Worm (Caenorhabditis elegans) whole organism, L2 larva: ENCODE data around the gene kqt-1.

Experiments used
- F13H6.1 ChIP-seq: sonication (generic microtip); optimal IDR thresholded peaks from 2 replicates; lab custom pipeline; 2016; ENCODE audit warnings: missing genetic modification characterization, missing compliant biosample characterization
- R02D3.7 ChIP-seq: fragments of 150-350 bp; optimal IDR thresholded peaks from 2 replicates; lab custom pipeline; 2014; ENCODE audit warnings: missing biosample characterization, missing genetic modification characterization
- Y55F3AM.14 ChIP-seq: fragments of 200-800 bp; sonication (Bioruptor generic); optimal IDR thresholded peaks from 2 replicates; lab custom pipeline; 2018; ENCODE audit warnings: mild to moderate bottlenecking, missing genetic modification characterization, missing compliant biosample characterization
- alr-1 ChIP-seq: fragments of 150-350 bp; optimal IDR thresholded peaks from 2 replicates; lab custom pipeline; 2014; ENCODE audit warnings: missing biosample characterization, missing genetic modification characterization
- aly-2 ChIP-seq: fragments of 150-350 bp; optimal IDR thresholded peaks from 2 replicates; lab custom pipeline; 2014; ENCODE audit warnings: missing biosample characterization, missing genetic modification characterization
- blmp-1 ChIP-seq: sonication (generic microtip); optimal IDR thresholded peaks from 2 replicates; lab custom pipeline; 2017; ENCODE audit warnings: missing genetic modification characterization, mild to moderate bottlenecking, missing compliant biosample characterization, antibody characterized with exemption, moderate library complexity; ENCODE audit not compliant: insufficient read depth
- ceh-16 ChIP-seq: fragments of 150-350 bp; optimal IDR thresholded peaks from 2 replicates; lab custom pipeline; 2014; ENCODE audit warnings: missing biosample characterization, missing genetic modification characterization
- ceh-82 ChIP-seq: fragments of 150-350 bp; optimal IDR thresholded peaks from 2 replicates; lab custom pipeline; 2014; ENCODE audit warnings: missing biosample characterization, missing genetic modification characterization
- crh-2 ChIP-seq: sonication (generic microtip); optimal IDR thresholded peaks from 2 replicates; lab custom pipeline; 2017; ENCODE audit warnings: missing biosample characterization, missing genetic modification characterization
- dmd-4 ChIP-seq: sonication (generic microtip); optimal IDR thresholded peaks from 2 replicates; lab custom pipeline; 2017; ENCODE audit warnings: missing biosample characterization, missing genetic modification characterization
- egl-27 ChIP-seq: sonication (generic microtip); optimal IDR thresholded peaks from 3 replicates; lab custom pipeline; 2017; ENCODE audit warnings: missing biosample characterization, missing genetic modification reagents, missing genetic modification characterization
- elt-1 ChIP-seq: fragments of 150-350 bp; optimal IDR thresholded peaks from 2 replicates; lab custom pipeline; 2014; ENCODE audit warnings: missing biosample characterization, missing genetic modification characterization
- elt-3 ChIP-seq: sonication (generic microtip); optimal IDR thresholded peaks from 2 replicates; lab custom pipeline; 2017; ENCODE audit warnings: missing biosample characterization, missing genetic modification characterization
- fos-1 ChIP-seq: fragments of 150-350 bp; optimal IDR thresholded peaks from 2 replicates; lab custom pipeline; 2014; ENCODE audit warnings: missing biosample characterization, missing genetic modification characterization
- gmeb-1 ChIP-seq: fragments of 150-350 bp; optimal IDR thresholded peaks from 2 replicates; lab custom pipeline; 2014; ENCODE audit warnings: missing biosample characterization, missing genetic modification characterization
- lin-11 ChIP-seq: fragments of 150-350 bp; sonication (generic microtip); optimal IDR thresholded peaks from 2 replicates; lab custom pipeline; 2014; ENCODE audit warnings: missing biosample characterization, missing genetic modification characterization, inconsistent platforms, mixed read lengths
- lin-13 ChIP-seq: fragments of 150-350 bp; optimal IDR thresholded peaks from 2 replicates; lab custom pipeline; 2014; ENCODE audit warnings: missing biosample characterization, missing genetic modification reagents, missing genetic modification characterization
- lin-39 ChIP-seq: fragments of 150-350 bp; optimal IDR thresholded peaks from 2 replicates; lab custom pipeline; 2014; ENCODE audit warnings: missing biosample characterization, missing genetic modification reagents, missing genetic modification characterization
- lsy-2 ChIP-seq, 2 experiments: fragments of 150-350 bp in 1 of 2; sonication (generic microtip) in 1 of 2; optimal IDR thresholded peaks; 2 replicates each; lab custom pipeline; 2014 to 2017; ENCODE audit warnings: missing biosample characterization in 2 of 2, missing genetic modification characterization in 2 of 2
- mab-5 ChIP-seq: fragments of 150-350 bp; optimal IDR thresholded peaks from 2 replicates; lab custom pipeline; 2014; ENCODE audit warnings: missing biosample characterization, missing genetic modification characterization
- mdl-1 ChIP-seq, 2 experiments: fragments of 150-350 bp in 1 of 2; sonication (generic microtip) in 1 of 2; optimal IDR thresholded peaks; 2 replicates each; lab custom pipeline; 2017; ENCODE audit warnings: missing biosample characterization in 2 of 2, missing genetic modification characterization in 2 of 2
- nhr-12 ChIP-seq: fragments of 150-350 bp; optimal IDR thresholded peaks from 2 replicates; lab custom pipeline; 2014; ENCODE audit warnings: missing biosample characterization, missing genetic modification characterization
- nhr-21 ChIP-seq: fragments of 150-350 bp; optimal IDR thresholded peaks from 2 replicates; lab custom pipeline; 2014; ENCODE audit warnings: missing biosample characterization, missing genetic modification characterization
- nhr-23 ChIP-seq: fragments of 150-350 bp; optimal IDR thresholded peaks from 2 replicates; lab custom pipeline; 2014; ENCODE audit warnings: missing biosample characterization, missing genetic modification reagents, missing genetic modification characterization
- nhr-237 ChIP-seq: fragments of 150-350 bp; optimal IDR thresholded peaks from 2 replicates; lab custom pipeline; 2014; ENCODE audit warnings: missing biosample characterization, missing genetic modification characterization
- nhr-25 ChIP-seq: fragments of 150-350 bp; sonication (generic microtip); optimal IDR thresholded peaks from 3 replicates; lab custom pipeline; 2014; ENCODE audit warnings: missing biosample characterization, missing genetic modification characterization
- nhr-6 ChIP-seq: fragments of 150-350 bp; optimal IDR thresholded peaks from 2 replicates; lab custom pipeline; 2014; ENCODE audit warnings: missing biosample characterization, missing genetic modification characterization
- peb-1 ChIP-seq: fragments of 150-350 bp; optimal IDR thresholded peaks from 2 replicates; lab custom pipeline; 2014; ENCODE audit warnings: missing biosample characterization, missing genetic modification characterization
- sem-4 ChIP-seq: fragments of 150-350 bp; optimal IDR thresholded peaks from 2 replicates; lab custom pipeline; 2014; ENCODE audit warnings: missing biosample characterization, missing genetic modification reagents, missing genetic modification characterization
- skn-1 ChIP-seq: sonication (generic microtip); optimal IDR thresholded peaks from 2 replicates; lab custom pipeline; 2017; ENCODE audit warnings: missing biosample characterization, missing genetic modification characterization
- sma-3 ChIP-seq: sonication (generic microtip); optimal IDR thresholded peaks from 2 replicates; lab custom pipeline; 2016; ENCODE audit warnings: missing genetic modification reagents, missing genetic modification characterization, missing compliant biosample characterization
- sma-9 ChIP-seq, 2 experiments: fragments of 150-350 bp in 1 of 2; sonication (generic microtip) in 1 of 2; optimal IDR thresholded peaks; 2 replicates each; lab custom pipeline; 2014 to 2016; ENCODE audit warnings: missing genetic modification characterization in 2 of 2, mild to moderate bottlenecking in 1 of 2, missing biosample characterization in 1 of 2, missing compliant biosample characterization in 1 of 2, missing genetic modification reagents in 1 of 2, moderate library complexity in 1 of 2
- snpc-4 ChIP-seq: fragments of 150-350 bp; optimal IDR thresholded peaks from 2 replicates; lab custom pipeline; 2014; ENCODE audit warnings: missing biosample characterization, missing genetic modification characterization
- unc-39 ChIP-seq: fragments of 150-350 bp; optimal IDR thresholded peaks from 2 replicates; lab custom pipeline; 2014; ENCODE audit warnings: missing biosample characterization, missing genetic modification characterization
- unc-55 ChIP-seq: fragments of 150-350 bp; sonication (generic microtip); optimal IDR thresholded peaks from 3 replicates; lab custom pipeline; 2014; ENCODE audit warnings: missing biosample characterization, missing genetic modification reagents, missing genetic modification characterization
- unc-62 ChIP-seq: fragments of 150-350 bp; optimal IDR thresholded peaks from 2 replicates; lab custom pipeline; 2014; ENCODE audit warnings: missing biosample characterization, missing genetic modification reagents, missing genetic modification characterization
- zag-1 ChIP-seq: fragments of 150-350 bp; optimal IDR thresholded peaks from 2 replicates; lab custom pipeline; 2014; ENCODE audit warnings: missing biosample characterization, missing genetic modification characterization
- ztf-1 ChIP-seq: fragments of 200-800 bp; sonication (Bioruptor generic); conservative IDR thresholded peaks from 2 replicates; pipeline ENCODE4 v1.3.6; 2022; ENCODE audit warnings: missing genetic modification characterization, missing compliant biosample characterization
- ztf-4 ChIP-seq: fragments of 150-350 bp; optimal IDR thresholded peaks from 2 replicates; lab custom pipeline; 2014; ENCODE audit warnings: missing biosample characterization, missing genetic modification characterization

The kqt-1 gene

DNA sequence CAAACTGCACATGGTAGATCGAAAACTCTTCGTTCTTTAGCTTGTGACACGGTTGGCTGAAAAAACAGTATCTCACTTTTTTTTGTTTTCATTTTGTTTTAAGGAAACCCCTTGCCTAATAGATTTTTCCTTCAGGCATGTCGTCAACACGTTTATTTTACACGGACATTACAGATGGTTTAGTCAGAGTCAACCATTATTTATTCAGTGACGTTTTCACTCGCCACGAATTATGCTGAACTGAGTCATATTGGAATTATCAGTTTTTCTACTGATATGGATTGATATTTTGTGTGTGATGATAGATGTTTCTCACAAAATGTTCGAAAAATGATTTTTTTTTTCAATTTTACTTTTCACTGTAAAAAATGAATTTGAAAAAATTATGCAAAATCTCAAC is 48.7 kb downstream of the kqt-1 start:
- TF ChIP-seq mdl-1 (tag; optimal IDR thresholded peaks at IDR 0.05; lab: Kevin White, UChicago) (no peak), Y55F3AM.14 (GFP tag; lab: Kevin White, UChicago) (no peak), zag-1 (tag; lab: Kevin White, UChicago) (no peak), unc-39 (tag; lab: Kevin White, UChicago) (no peak), F13H6.1 (no peak), mab-5 (tag; lab: Kevin White, UChicago) (no peak), alr-1 (tag; lab: Kevin White, UChicago) (no peak), nhr-21 (tag; lab: Kevin White, UChicago) (no peak), skn-1 (peak; percentile 1), lin-39 (tag; lab: Kevin White, UChicago) (no peak), lsy-2 (tag; optimal IDR thresholded peaks at IDR 0.05; lab: Kevin White, UChicago) (no peak), peb-1 (tag; lab: Kevin White, UChicago) (no peak), elt-3 (no peak), sma-9 (GFP tag; optimal IDR thresholded peaks at IDR 0.05; lab: Kevin White, UChicago) (peak; percentile 53), sma-9 (tag; optimal IDR thresholded peaks at IDR 0.05; lab: Kevin White, UChicago) (no peak), ceh-82 (tag; lab: Kevin White, UChicago) (no peak), snpc-4 (tag; lab: Kevin White, UChicago) (no peak), ztf-4 (tag; lab: Kevin White, UChicago) (no peak), ceh-16 (tag; lab: Kevin White, UChicago) (no peak), lin-13 (GFP tag; lab: Kevin White, UChicago) (no peak), nhr-237 (tag; lab: Kevin White, UChicago) (no peak), fos-1 (tag; lab: Kevin White, UChicago) (peak; percentile 96), crh-2 (tag; lab: Kevin White, UChicago) (peak; percentile 25), nhr-23 (no peak), elt-1 (no peak), blmp-1 (tag; lab: Kevin White, UChicago) (no peak), nhr-12 (tag; lab: Kevin White, UChicago) (no peak), sma-3 (GFP tag; lab: Kevin White, UChicago) (no peak), aly-2 (tag; lab: Kevin White, UChicago) (no peak), nhr-25 (no peak), dmd-4 (tag; lab: Kevin White, UChicago) (no peak), egl-27 (tag; lab: Kevin White, UChicago) (no peak), gmeb-1 (tag; lab: Kevin White, UChicago) (no peak)

DNA sequence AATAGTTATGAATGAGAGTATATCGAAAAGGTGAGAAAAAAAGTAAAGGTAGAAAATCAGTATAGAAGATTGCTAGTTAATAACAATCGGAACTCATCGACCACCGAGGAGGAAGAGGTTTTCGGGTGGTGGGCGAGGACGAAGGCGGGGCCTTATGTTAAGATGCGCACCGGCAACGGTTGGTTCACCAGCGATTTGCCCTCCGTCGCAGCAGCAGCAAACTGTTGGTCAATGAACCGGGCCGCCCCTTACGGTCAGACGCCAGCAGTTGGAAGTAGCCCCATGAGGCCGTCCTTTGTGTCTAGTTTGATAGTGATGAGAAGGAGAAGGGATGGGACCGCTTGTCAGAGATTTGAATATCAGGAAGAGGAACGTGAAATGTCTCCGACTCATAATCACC is 50.1 kb downstream of the kqt-1 start, which contains the start of gene nhr-137:
TSS of gene nhr-137 (minus strand) at position 101 of the 400 bp plus-strand sequence.
- no peak for TF ChIP-seq sma-3 (GFP tag; lab: Kevin White, UChicago)

DNA sequence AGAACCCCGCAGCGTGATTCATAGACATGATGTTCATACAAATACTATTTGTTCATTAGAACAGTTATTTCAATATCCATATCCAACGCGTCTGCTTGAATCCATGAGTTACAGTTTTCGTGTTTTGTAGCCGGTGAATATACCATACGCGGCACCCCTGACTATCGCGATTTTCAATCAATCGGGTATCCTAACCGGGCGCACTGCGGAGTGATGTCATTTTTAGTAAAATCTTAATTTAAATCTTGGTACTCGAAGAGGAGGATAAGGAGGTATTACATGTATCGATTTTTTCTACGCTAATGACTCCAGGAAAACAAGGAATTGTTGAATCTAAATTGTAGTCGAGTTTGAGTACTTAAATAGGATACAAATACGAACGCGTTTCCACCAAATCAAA is 50.6 kb downstream of the kqt-1 start:
- no peak for TF ChIP-seq alr-1 (tag; lab: Kevin White, UChicago)
- TF ChIP-seq nhr-25 = no peak
- TF ChIP-seq elt-1 = peak; percentile 25
- TF ChIP-seq sma-9 (GFP tag; optimal IDR thresholded peaks at IDR 0.05; lab: Kevin White, UChicago) = peak; percentile 56
- no peak for TF ChIP-seq sma-9 (tag; optimal IDR thresholded peaks at IDR 0.05; lab: Kevin White, UChicago)
- no peak for TF ChIP-seq unc-39 (tag; lab: Kevin White, UChicago)
- no peak for TF ChIP-seq nhr-6 (tag; lab: Kevin White, UChicago)
- peak; percentile 85 for TF ChIP-seq ceh-16 (tag; lab: Kevin White, UChicago)

DNA sequence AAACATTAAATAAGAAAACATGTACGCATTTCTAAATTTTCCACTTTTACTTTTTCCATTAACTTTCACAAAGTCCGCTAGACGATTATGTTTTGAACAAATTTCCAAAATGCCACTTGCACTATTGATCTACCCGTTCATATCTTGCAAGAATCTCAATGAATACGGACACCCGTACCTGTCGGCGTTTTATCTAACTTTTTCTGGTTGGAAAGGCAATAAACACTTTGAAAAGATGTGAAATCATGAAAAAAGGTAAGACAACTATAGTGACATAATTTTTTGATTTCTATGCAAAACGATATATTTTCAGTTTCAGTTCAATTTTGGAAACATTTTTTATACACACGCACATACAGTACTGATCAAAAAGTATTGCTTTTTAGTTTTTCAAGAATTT is 52.9 kb downstream of the kqt-1 start:
- no peak for TF ChIP-seq unc-55
- no peak for TF ChIP-seq zag-1 (tag; lab: Kevin White, UChicago)
- TF ChIP-seq fos-1 (tag; lab: Kevin White, UChicago) = no peak
- TF ChIP-seq lin-13 (GFP tag; lab: Kevin White, UChicago) = no peak
- TF ChIP-seq elt-3 = no peak
- TF ChIP-seq ztf-1 = no peak
- no peak for TF ChIP-seq sem-4
- TF ChIP-seq sma-9 (GFP tag; optimal IDR thresholded peaks at IDR 0.05; lab: Kevin White, UChicago) = peak; percentile 21
- TF ChIP-seq sma-9 (tag; optimal IDR thresholded peaks at IDR 0.05; lab: Kevin White, UChicago) = no peak
- TF ChIP-seq peb-1 (tag; lab: Kevin White, UChicago) = no peak
- no peak for TF ChIP-seq lin-11 (tag; lab: Kevin White, UChicago)
- TF ChIP-seq elt-1 = peak; percentile 32
- TF ChIP-seq ceh-16 (tag; lab: Kevin White, UChicago) = peak; percentile 57
- no peak for TF ChIP-seq egl-27 (tag; lab: Kevin White, UChicago)
- TF ChIP-seq lin-39 (tag; lab: Kevin White, UChicago) = no peak
- no peak for TF ChIP-seq unc-62 (GFP tag; lab: Kevin White, UChicago)
- TF ChIP-seq aly-2 (tag; lab: Kevin White, UChicago) = no peak
- no peak for TF ChIP-seq blmp-1 (tag; lab: Kevin White, UChicago)
- no peak for TF ChIP-seq R02D3.7
- no peak for TF ChIP-seq snpc-4 (tag; lab: Kevin White, UChicago)
